Worm (Caenorhabditis elegans) whole organism, L4/young adult: ENCODE data around the gene nhr-170.

ENCODE experiments used
- W03F9.2 ChIP-seq: fragments of 150-350 bp; optimal IDR thresholded peaks from 2 replicates; lab custom pipeline; 2014; ENCODE audit warnings: missing biosample characterization, missing genetic modification characterization
- dao-5 ChIP-seq: sonication (generic microtip); optimal IDR thresholded peaks from 2 replicates; lab custom pipeline; 2016; ENCODE audit warnings: missing genotype, missing genetic modification characterization, moderate library complexity, missing compliant biosample characterization
- him-1 ChIP-seq: sonication (generic microtip); optimal IDR thresholded peaks from 2 replicates; lab custom pipeline; 2016; ENCODE audit warnings: missing genotype, missing genetic modification reagents, missing genetic modification characterization, missing compliant biosample characterization

ce11 chrV:18786694-18787093 lies 13.9 kb downstream of the nhr-170 start, which contains the start of gene Y17D7B.3:
- TF ChIP-seq W03F9.2 (tag; lab: Kevin White, UChicago), result no peak
- no peak for TF ChIP-seq dao-5 (tag; lab: Kevin White, UChicago)
- TF ChIP-seq him-1 (tag; lab: Kevin White, UChicago), result no peak
